Fruit fly (Drosophila melanogaster) whole organism, prepupa: ENCODE measurements around the gene MESR6.

Experiments used
- Blimp-1 ChIP-seq: fragments of 200-800 bp; sonication (Bioruptor generic); optimal IDR thresholded peaks from 3 replicates; lab custom pipeline; 2017; ENCODE audit warnings: missing biosample characterization, missing genetic modification characterization, mild to moderate bottlenecking, moderate library complexity, missing genetic modification reagents
- CG10631 ChIP-seq: fragments of 200-800 bp; sonication (Bioruptor generic); optimal IDR thresholded peaks from 2 replicates; lab custom pipeline; 2016; ENCODE audit warnings: missing biosample characterization, missing genetic modification characterization
- CG10669 ChIP-seq: fragments of 200-800 bp; sonication (Bioruptor generic); optimal IDR thresholded peaks from 3 replicates; lab custom pipeline; 2018; ENCODE audit warnings: missing biosample characterization, mild to moderate bottlenecking, missing genetic modification characterization, moderate library complexity
- CG11762 ChIP-seq: fragments of 200-800 bp; sonication (Bioruptor generic); optimal IDR thresholded peaks from 3 replicates; lab custom pipeline; 2016; ENCODE audit warnings: missing biosample characterization, missing genetic modification characterization; ENCODE audit not compliant: insufficient read depth
- CG11902 ChIP-seq: fragments of 200-800 bp; sonication (Bioruptor generic); optimal IDR thresholded peaks from 3 replicates; lab custom pipeline; 2016; ENCODE audit warnings: missing biosample characterization, missing genetic modification characterization
- CG15336 ChIP-seq: fragments of 200-800 bp; sonication (Bioruptor generic); IDR thresholded peaks from 2 replicates; pipeline ENCODE4 v1.3.6; 2022; ENCODE audit warnings: missing biosample characterization, missing genetic modification characterization
- CG1621 ChIP-seq: fragments of 200-800 bp; sonication (Bioruptor generic); optimal IDR thresholded peaks from 3 replicates; lab custom pipeline; 2018; ENCODE audit warnings: missing biosample characterization, mild to moderate bottlenecking, missing genetic modification characterization
- CG16779 ChIP-seq: fragments of 200-800 bp; sonication (Bioruptor generic); optimal IDR thresholded peaks from 3 replicates; lab custom pipeline; 2017; ENCODE audit warnings: missing biosample characterization, mild to moderate bottlenecking, missing genetic modification characterization
- CG3032 ChIP-seq: fragments of 200-800 bp; optimal IDR thresholded peaks from 2 replicates; lab custom pipeline; 2019; ENCODE audit warnings: missing biosample characterization, mild to moderate bottlenecking, missing genetic modification characterization, moderate library complexity
- CG32006 ChIP-seq: fragments of 200-800 bp; sonication (Bioruptor generic); optimal IDR thresholded peaks from 3 replicates; lab custom pipeline; 2017; ENCODE audit warnings: missing biosample characterization, mild to moderate bottlenecking, missing genetic modification characterization
- CG4318 ChIP-seq: fragments of 200-800 bp; sonication (Bioruptor generic); optimal IDR thresholded peaks from 3 replicates; lab custom pipeline; 2017; ENCODE audit warnings: missing biosample characterization, mild to moderate bottlenecking, missing genetic modification characterization
- CG6163 ChIP-seq: fragments of 200-800 bp; sonication (Bioruptor generic); IDR thresholded peaks from 3 replicates; pipeline ENCODE4 v1.3.6; 2022; ENCODE audit warnings: missing biosample characterization, missing genetic modification characterization
- CG6276 ChIP-seq: fragments of 200-800 bp; sonication (Bioruptor generic); optimal IDR thresholded peaks from 2 replicates; lab custom pipeline; 2017; ENCODE audit warnings: missing biosample characterization, mild to moderate bottlenecking, missing genetic modification characterization
- CG6808 ChIP-seq: fragments of 200-800 bp; sonication (Bioruptor generic); optimal IDR thresholded peaks from 3 replicates; lab custom pipeline; 2017; ENCODE audit warnings: missing biosample characterization, missing genetic modification characterization, mild to moderate bottlenecking, moderate library complexity, missing genetic modification reagents
- CG7368 ChIP-seq: fragments of 200-800 bp; sonication (Bioruptor generic); optimal IDR thresholded peaks from 3 replicates; lab custom pipeline; 2016; ENCODE audit warnings: missing biosample characterization, missing genetic modification characterization
- CG9139 ChIP-seq: fragments of 200-800 bp; sonication (Bioruptor generic); optimal IDR thresholded peaks from 3 replicates; lab custom pipeline; 2017; ENCODE audit warnings: missing biosample characterization, mild to moderate bottlenecking, missing genetic modification characterization
- Eip78C ChIP-seq: fragments of 200-800 bp; sonication (Bioruptor generic); peaks from one replicate; lab custom pipeline; 2016; ENCODE audit warnings: missing biosample characterization, missing genetic modification characterization
- Eip93F ChIP-seq: fragments of 200-800 bp; sonication (Bioruptor generic); optimal IDR thresholded peaks from 2 replicates; lab custom pipeline; 2016; ENCODE audit warnings: missing biosample characterization, mild to moderate bottlenecking, missing genetic modification characterization
- Ets96B ChIP-seq: fragments of 200-800 bp; optimal IDR thresholded peaks from 2 replicates; lab custom pipeline; 2019; ENCODE audit warnings: missing biosample characterization, mild to moderate bottlenecking, missing genetic modification characterization, moderate library complexity
- Hr38 ChIP-seq: sonication (Bioruptor generic); optimal IDR thresholded peaks from 2 replicates; lab custom pipeline; 2016; ENCODE audit warnings: missing biosample characterization, missing genetic modification characterization
- Hr4 ChIP-seq: fragments of 200-800 bp; sonication (Bioruptor generic); optimal IDR thresholded peaks from 3 replicates; lab custom pipeline; 2016; ENCODE audit warnings: missing biosample characterization, missing genetic modification characterization
- Lpt ChIP-seq: fragments of 200-800 bp; sonication (Bioruptor generic); optimal IDR thresholded peaks from 3 replicates; lab custom pipeline; 2016; ENCODE audit warnings: missing biosample characterization, missing genetic modification characterization
- Met ChIP-seq: fragments of 200-800 bp; sonication (Bioruptor generic); optimal IDR thresholded peaks from 3 replicates; lab custom pipeline; 2016; ENCODE audit warnings: missing biosample characterization, missing genetic modification characterization
- OdsH ChIP-seq: fragments of 200-800 bp; sonication (Bioruptor generic); optimal IDR thresholded peaks from 3 replicates; lab custom pipeline; 2016; ENCODE audit warnings: missing biosample characterization, missing genetic modification characterization
- Sox102F ChIP-seq: fragments of 200-800 bp; sonication (Bioruptor generic); optimal IDR thresholded peaks from 2 replicates; lab custom pipeline; 2016; ENCODE audit warnings: missing biosample characterization, mild to moderate bottlenecking, missing genetic modification characterization
- Sox14 ChIP-seq: fragments of 200-800 bp; sonication (Bioruptor generic); optimal IDR thresholded peaks from 3 replicates; lab custom pipeline; 2016; ENCODE audit warnings: missing biosample characterization, missing genetic modification characterization
- achi ChIP-seq: fragments of 200-800 bp; sonication (Bioruptor generic); optimal IDR thresholded peaks from 3 replicates; lab custom pipeline; 2016; ENCODE audit warnings: missing biosample characterization, missing genetic modification characterization
- acj6 ChIP-seq: fragments of 200-800 bp; sonication (Bioruptor generic); optimal IDR thresholded peaks from 3 replicates; lab custom pipeline; 2016; ENCODE audit warnings: missing biosample characterization, missing genetic modification characterization
- cyc ChIP-seq: fragments of 200-800 bp; sonication (Bioruptor generic); optimal IDR thresholded peaks from 3 replicates; lab custom pipeline; 2016; ENCODE audit warnings: missing biosample characterization, missing genetic modification characterization
- dac ChIP-seq: fragments of 200-800 bp; sonication (Bioruptor generic); optimal IDR thresholded peaks from 2 replicates; lab custom pipeline; 2017; ENCODE audit warnings: missing biosample characterization, mild to moderate bottlenecking, missing genetic modification characterization
- dsx ChIP-seq: fragments of 200-800 bp; optimal IDR thresholded peaks from 3 replicates; lab custom pipeline; 2019; ENCODE audit warnings: missing biosample characterization, mild to moderate bottlenecking, missing genetic modification characterization, moderate library complexity; ENCODE audit not compliant: poor library complexity, severe bottlenecking
- eg ChIP-seq: fragments of 200-800 bp; sonication (Bioruptor generic); IDR thresholded peaks from 3 replicates; pipeline ENCODE4 v1.3.6; 2022; ENCODE audit warnings: missing biosample characterization, missing genetic modification characterization
- esn ChIP-seq: fragments of 200-800 bp; sonication (Bioruptor generic); optimal IDR thresholded peaks from 2 replicates; lab custom pipeline; 2016; ENCODE audit warnings: missing biosample characterization, mild to moderate bottlenecking, missing genetic modification characterization, moderate library complexity
- fkh ChIP-seq: fragments of 200-800 bp; sonication (Bioruptor generic); optimal IDR thresholded peaks from 3 replicates; lab custom pipeline; 2017; ENCODE audit warnings: missing biosample characterization, mild to moderate bottlenecking, missing genetic modification characterization, moderate library complexity
- lz ChIP-seq: fragments of 200-800 bp; sonication (Bioruptor generic); optimal IDR thresholded peaks from 3 replicates; lab custom pipeline; 2016; ENCODE audit warnings: missing biosample characterization, missing genetic modification characterization
- pdm3 ChIP-seq: fragments of 200-800 bp; sonication (Bioruptor generic); optimal IDR thresholded peaks from 3 replicates; lab custom pipeline; 2016; ENCODE audit warnings: missing biosample characterization, missing genetic modification characterization
- spab ChIP-seq: fragments of 200-800 bp; sonication (Bioruptor generic); optimal IDR thresholded peaks from 2 replicates; lab custom pipeline; 2017; ENCODE audit warnings: missing biosample characterization, mild to moderate bottlenecking, missing genetic modification characterization, missing genetic modification reagents
- svp ChIP-seq: fragments of 200-800 bp; sonication (Bioruptor generic); peaks from one replicate; lab custom pipeline; 2016; ENCODE audit warnings: missing biosample characterization, missing genetic modification characterization
- topi ChIP-seq: fragments of 200-800 bp; sonication (Bioruptor generic); optimal IDR thresholded peaks from 3 replicates; lab custom pipeline; 2016; ENCODE audit warnings: missing biosample characterization, missing genetic modification characterization

MESR6 gene

dm6 chr3L:19092125-19093058 is at the start of gene MESR6:
Gene MESR6, plus strand, starts transcription at chr3L:19092670.
- no peak for TF ChIP-seq Hr4 (GFP tag; lab: Kevin White, UChicago)
- TF ChIP-seq CG10669 (GFP tag; lab: Kevin White, UChicago) = peak; percentile 15
- TF ChIP-seq CG1621 = peak; percentile 62
- no peak for TF ChIP-seq Met (GFP tag; lab: Kevin White, UChicago)
- TF ChIP-seq Blimp-1 = peak; percentile 47
- peak; percentile 15 for TF ChIP-seq acj6 (GFP tag; lab: Kevin White, UChicago)
- no peak for TF ChIP-seq achi (GFP tag; lab: Kevin White, UChicago)
- peak; percentile 40 for TF ChIP-seq Ets96B (tag; lab: Kevin White, UChicago)
- peak; percentile 14 for TF ChIP-seq esn (GFP tag; lab: Kevin White, UChicago)
- no peak for TF ChIP-seq Sox102F (GFP tag; lab: Kevin White, UChicago)
- peak; percentile 64 for TF ChIP-seq Eip78C (GFP tag; lab: Kevin White, UChicago)
- peak; percentile 75 for TF ChIP-seq svp (GFP tag; lab: Kevin White, UChicago)
- TF ChIP-seq Sox14 (GFP tag; lab: Kevin White, UChicago) = peak; percentile 87
- peak; percentile 6 for TF ChIP-seq dsx
- no peak for TF ChIP-seq CG4318 (GFP tag; lab: Kevin White, UChicago)
- peak; percentile 48; the same call in 1 of the 2 replicates for TF ChIP-seq CG15336
- peak; percentile 86 for TF ChIP-seq Eip93F (GFP tag; lab: Kevin White, UChicago)

dm6 chr3L:19043464-19044034 is 48.9 kb upstream of the MESR6 start:
- no peak for TF ChIP-seq CG6808 (GFP tag; lab: Kevin White, UChicago)
- no peak for TF ChIP-seq CG32006 (GFP tag; lab: Kevin White, UChicago)
- no peak for TF ChIP-seq Hr38
- TF ChIP-seq Eip78C (GFP tag; lab: Kevin White, UChicago) = peak; percentile 19

- peak; percentile 15 for TF ChIP-seq eg (GFP tag; lab: Robert Waterston, UW)
- no peak for TF ChIP-seq topi (GFP tag; lab: Kevin White, UChicago)
- TF ChIP-seq Blimp-1 = no peak
- peak; percentile 11; the same call in 1 of the 2 replicates for TF ChIP-seq CG15336
- TF ChIP-seq CG6276 (GFP tag; lab: Kevin White, UChicago) = peak; percentile 40
- TF ChIP-seq Eip78C (GFP tag; lab: Kevin White, UChicago) = peak; percentile 55
- peak; percentile 43; the same call in 2 of the 3 replicates for TF ChIP-seq CG6163
- peak; percentile 46 for TF ChIP-seq fkh (GFP tag; lab: Kevin White, UChicago)
- TF ChIP-seq, all 60 proteins: peak for 6
These were observed 47.7 kb upstream of the MESR6 start for dm6 chr3L:19044589-19045298.

dm6 chr3L:19045299-19046025 is 47.0 kb upstream of the MESR6 start, which contains the start of gene nkd:
Gene nkd, minus strand, starts transcription at chr3L:19045449.
- TF ChIP-seq CG16779 (tag; lab: Kevin White, UChicago) (peak; percentile 32), OdsH (GFP tag; lab: Kevin White, UChicago) (peak; percentile 84), acj6 (GFP tag; lab: Kevin White, UChicago) (peak; percentile 82), CG11762 (GFP tag; lab: Kevin White, UChicago) (peak; percentile 61), lz (peak; percentile 75), CG10631 (GFP tag; lab: Kevin White, UChicago) (peak; percentile 79), spab (GFP tag; lab: Kevin White, UChicago) (peak; percentile 55), Lpt (GFP tag; lab: Kevin White, UChicago) (peak; percentile 39), CG6276 (GFP tag; lab: Kevin White, UChicago) (peak; percentile 66), Hr38 (no peak), CG11902 (peak; percentile 36), cyc (GFP tag; lab: Kevin White, UChicago) (peak; percentile 69), Eip78C (GFP tag; lab: Kevin White, UChicago) (peak; percentile 96), pdm3 (GFP tag; lab: Kevin White, UChicago) (peak; percentile 87), eg (GFP tag; lab: Robert Waterston, UW) (peak; percentile 95), fkh (GFP tag; lab: Kevin White, UChicago) (peak; percentile 40), dac (GFP tag; lab: Kevin White, UChicago) (peak; percentile 10), Met (GFP tag; lab: Kevin White, UChicago) (peak; percentile 86), CG7368 (GFP tag; lab: Kevin White, UChicago) (peak; percentile 79), CG3032 (tag; lab: Kevin White, UChicago) (peak; percentile 80), CG9139 (peak; percentile 68)
